Worm (Caenorhabditis elegans) whole organism, late embryonic: Measurements from ENCODE around the gene sru-11.
"Not testable (repeated sequence)": the region's sequence is repeated elsewhere in the genome, so short reads cannot be mapped to it uniquely, and the experiment has no call there.

Experiments
- C08G9.2 ChIP-seq: sonication (generic microtip); optimal IDR thresholded peaks from 2 replicates; lab custom pipeline; 2016; ENCODE audit warnings: mild to moderate bottlenecking, missing genetic modification characterization, moderate library complexity, missing compliant biosample characterization
- C38D4.7 ChIP-seq: fragments of 200-800 bp; sonication (Bioruptor generic); optimal IDR thresholded peaks from 2 replicates; lab custom pipeline; 2018; ENCODE audit warnings: mild to moderate bottlenecking, missing genetic modification characterization, moderate library complexity, missing compliant biosample characterization
- F13H6.1 ChIP-seq: sonication (generic microtip); optimal IDR thresholded peaks from 2 replicates; lab custom pipeline; 2016; ENCODE audit warnings: missing genetic modification characterization, missing compliant biosample characterization
- K09A11.1 ChIP-seq: sonication (generic microtip); optimal IDR thresholded peaks from 2 replicates; lab custom pipeline; 2017; ENCODE audit warnings: antibody characterized with exemption, mild to moderate bottlenecking, missing genetic modification characterization, missing compliant biosample characterization; ENCODE audit not compliant: insufficient read depth
- T23F11.4 ChIP-seq: fragments of 200-800 bp; sonication (Bioruptor generic); optimal IDR thresholded peaks from 2 replicates; lab custom pipeline; 2018; ENCODE audit warnings: mild to moderate bottlenecking, missing genetic modification characterization, missing compliant biosample characterization
- ama-1 ChIP-seq: fragments of 150-350 bp; optimal IDR thresholded peaks from 2 replicates; lab custom pipeline; 2014
- ceh-18 ChIP-seq: sonication (generic microtip); optimal IDR thresholded peaks from 2 replicates; lab custom pipeline; 2016; ENCODE audit warnings: missing genetic modification characterization, missing compliant biosample characterization
- ceh-19 ChIP-seq: fragments of 200-800 bp; sonication (Bioruptor generic); optimal IDR thresholded peaks from 2 replicates; lab custom pipeline; 2018; ENCODE audit warnings: mild to moderate bottlenecking, missing genetic modification characterization, missing compliant biosample characterization
- ceh-31 ChIP-seq: sonication (generic microtip); optimal IDR thresholded peaks from 2 replicates; lab custom pipeline; 2016; ENCODE audit warnings: missing genetic modification characterization, missing compliant biosample characterization
- ceh-34 ChIP-seq: sonication (generic microtip); optimal IDR thresholded peaks from 2 replicates; lab custom pipeline; 2016; ENCODE audit warnings: mild to moderate bottlenecking, missing genetic modification characterization, missing compliant biosample characterization
- ceh-9 ChIP-seq: sonication (generic microtip); optimal IDR thresholded peaks from 2 replicates; lab custom pipeline; 2016; ENCODE audit warnings: mild to moderate bottlenecking, missing genetic modification characterization, inconsistent platforms, missing compliant biosample characterization
- che-1 ChIP-seq: sonication (generic microtip); optimal IDR thresholded peaks from 2 replicates; lab custom pipeline; 2016; ENCODE audit warnings: mild to moderate bottlenecking, missing genetic modification characterization, missing compliant biosample characterization
- dmd-4 ChIP-seq: sonication (generic microtip); optimal IDR thresholded peaks from 2 replicates; lab custom pipeline; 2016; ENCODE audit warnings: borderline replicate concordance, missing genetic modification characterization, missing compliant biosample characterization
- elt-2 ChIP-seq: sonication (generic microtip); optimal IDR thresholded peaks from 2 replicates; lab custom pipeline; 2016; ENCODE audit warnings: missing genetic modification reagents, missing genetic modification characterization, missing compliant biosample characterization
- ets-4 ChIP-seq: sonication (generic microtip); optimal IDR thresholded peaks from 2 replicates; lab custom pipeline; 2016; ENCODE audit warnings: missing genetic modification characterization, missing compliant biosample characterization
- eyg-1 ChIP-seq: sonication (generic microtip); optimal IDR thresholded peaks from 2 replicates; lab custom pipeline; 2016; ENCODE audit warnings: missing genotype, missing genetic modification characterization, missing compliant biosample characterization
- fax-1 ChIP-seq: sonication (generic microtip); optimal IDR thresholded peaks from 2 replicates; lab custom pipeline; 2016; ENCODE audit warnings: missing genotype, missing genetic modification characterization, missing compliant biosample characterization
- fkh-10 ChIP-seq: fragments of 150-350 bp; optimal IDR thresholded peaks from 2 replicates; lab custom pipeline; 2014; ENCODE audit warnings: missing biosample characterization, missing genetic modification reagents, missing genetic modification characterization
- fkh-6 ChIP-seq: sonication (generic microtip); optimal IDR thresholded peaks from 2 replicates; lab custom pipeline; 2016; ENCODE audit warnings: missing genetic modification characterization, missing compliant biosample characterization
- gmeb-2 ChIP-seq: sonication (generic microtip); optimal IDR thresholded peaks from 2 replicates; lab custom pipeline; 2016; ENCODE audit warnings: missing genetic modification characterization, inconsistent platforms, missing compliant biosample characterization
- hlh-13 ChIP-seq: fragments of 200-800 bp; sonication (Bioruptor generic); optimal IDR thresholded peaks from 2 replicates; lab custom pipeline; 2018; ENCODE audit warnings: mild to moderate bottlenecking, missing genetic modification characterization, missing compliant biosample characterization
- hlh-15 ChIP-seq: sonication (generic microtip); optimal IDR thresholded peaks from 2 replicates; lab custom pipeline; 2016; ENCODE audit warnings: missing genetic modification characterization, missing compliant biosample characterization
- hlh-30 ChIP-seq: sonication (generic microtip); optimal IDR thresholded peaks from 2 replicates; lab custom pipeline; 2017; ENCODE audit warnings: antibody characterized with exemption, missing genetic modification characterization, missing compliant biosample characterization; ENCODE audit not compliant: insufficient read depth
- hlh-6 ChIP-seq: sonication (generic microtip); optimal IDR thresholded peaks from 2 replicates; lab custom pipeline; 2016; ENCODE audit warnings: missing genotype, missing genetic modification characterization, missing compliant biosample characterization
- hlh-8 ChIP-seq: sonication (generic microtip); optimal IDR thresholded peaks from 2 replicates; lab custom pipeline; 2016; ENCODE audit warnings: missing genotype, missing genetic modification characterization, missing compliant biosample characterization
- lim-6 ChIP-seq: sonication (generic microtip); optimal IDR thresholded peaks from 2 replicates; lab custom pipeline; 2016; ENCODE audit warnings: missing genetic modification characterization, missing compliant biosample characterization
- mec-3 ChIP-seq: sonication (generic microtip); optimal IDR thresholded peaks from 2 replicates; lab custom pipeline; 2016; ENCODE audit warnings: borderline replicate concordance, missing genetic modification characterization, missing compliant biosample characterization
- nfya-1 ChIP-seq: sonication (generic microtip); optimal IDR thresholded peaks from 2 replicates; lab custom pipeline; 2017; ENCODE audit warnings: missing genetic modification characterization, mild to moderate bottlenecking, missing compliant biosample characterization, antibody characterized with exemption, moderate library complexity
- nhr-11 ChIP-seq: fragments of 150-350 bp; optimal IDR thresholded peaks from 2 replicates; lab custom pipeline; 2014; ENCODE audit warnings: missing biosample characterization, missing genetic modification characterization
- nhr-232 ChIP-seq: sonication (generic microtip); optimal IDR thresholded peaks from 2 replicates; lab custom pipeline; 2016; ENCODE audit warnings: missing genetic modification characterization, missing compliant biosample characterization
- npax-4 ChIP-seq: sonication (generic microtip); optimal IDR thresholded peaks from 2 replicates; lab custom pipeline; 2016; ENCODE audit warnings: missing genetic modification characterization, missing compliant biosample characterization
- pag-3 ChIP-seq: sonication (generic microtip); optimal IDR thresholded peaks from 2 replicates; lab custom pipeline; 2016; ENCODE audit warnings: missing compliant biosample characterization, missing genetic modification characterization, borderline replicate concordance
- pat-9 ChIP-seq: fragments of 200-800 bp; sonication (Bioruptor generic); optimal IDR thresholded peaks from 2 replicates; lab custom pipeline; 2018; ENCODE audit warnings: mild to moderate bottlenecking, missing genetic modification characterization, moderate library complexity, missing compliant biosample characterization
- pha-2 ChIP-seq: sonication (generic microtip); optimal IDR thresholded peaks from 2 replicates; lab custom pipeline; 2017; ENCODE audit warnings: mild to moderate bottlenecking, missing genetic modification characterization, missing compliant biosample characterization
- pqm-1 ChIP-seq: sonication (generic microtip); optimal IDR thresholded peaks from 2 replicates; lab custom pipeline; 2016; ENCODE audit warnings: missing genetic modification characterization, missing compliant biosample characterization
- pros-1 ChIP-seq: fragments of 150-350 bp; optimal IDR thresholded peaks from 2 replicates; lab custom pipeline; 2014; ENCODE audit warnings: missing biosample characterization, missing genetic modification reagents, missing genetic modification characterization
- sdc-2 ChIP-seq: sonication (generic microtip); optimal IDR thresholded peaks from 2 replicates; lab custom pipeline; 2016; ENCODE audit warnings: missing genotype, missing genetic modification characterization, missing compliant biosample characterization
- sox-4 ChIP-seq: sonication (generic microtip); optimal IDR thresholded peaks from 2 replicates; lab custom pipeline; 2017; ENCODE audit warnings: mild to moderate bottlenecking, missing genetic modification characterization, inconsistent platforms, missing compliant biosample characterization
- syd-9 ChIP-seq: sonication (generic microtip); optimal IDR thresholded peaks from 2 replicates; lab custom pipeline; 2016; ENCODE audit warnings: mild to moderate bottlenecking, missing genetic modification characterization, moderate library complexity, missing compliant biosample characterization
- unc-3 ChIP-seq, 2 experiments: fragments of 200-800 bp in 1 of 2; sonication (Bioruptor generic) in 1 of 2; sonication (generic microtip) in 1 of 2; conservative IDR thresholded peaks in 1 of 2; optimal IDR thresholded peaks in 1 of 2; 2 replicates each; pipeline versions ENCODE4 v1.3.6 to Lab custom; 2016 to 2022; ENCODE audit warnings: missing compliant biosample characterization in 2 of 2, missing genetic modification characterization in 2 of 2, missing genetic modification reagents in 1 of 2
- unc-42 ChIP-seq: sonication (generic microtip); optimal IDR thresholded peaks from 2 replicates; lab custom pipeline; 2016; ENCODE audit warnings: missing genotype, missing genetic modification characterization, missing compliant biosample characterization
- unc-55 ChIP-seq: sonication (generic microtip); optimal IDR thresholded peaks from 2 replicates; lab custom pipeline; 2017; ENCODE audit warnings: missing biosample characterization, missing genetic modification reagents, missing genetic modification characterization
- zip-5 ChIP-seq: sonication (generic microtip); optimal IDR thresholded peaks from 2 replicates; lab custom pipeline; 2016; ENCODE audit warnings: missing genetic modification characterization, missing compliant biosample characterization

The sru-11 gene

ce11 chrIV:13588544-13589043, 3.8 kb downstream of the sru-11 start, which contains the start of gene sru-9:
sru-9 (plus strand) TSS chrIV:13588993.
- not testable (repeated sequence) for TF ChIP-seq hlh-30 (tag; lab: Kevin White, UChicago); hlh-6; F13H6.1

- no peak for TF ChIP-seq K09A11.1 (tag; lab: Kevin White, UChicago)
- TF ChIP-seq hlh-15 = no peak
- TF ChIP-seq C38D4.7 (GFP tag; lab: Kevin White, UChicago) = no peak
- TF ChIP-seq fkh-10 (GFP tag; lab: Kevin White, UChicago) = no peak
- TF ChIP-seq unc-3 (GFP tag; conservative IDR thresholded peaks at IDR 0.05; lab: Robert Waterston, UW) = no peak
- TF ChIP-seq unc-3 (tag; optimal IDR thresholded peaks at IDR 0.05; lab: Kevin White, UChicago) = no peak
- TF ChIP-seq pat-9 = no peak
- no peak for TF ChIP-seq nfya-1 (tag; lab: Kevin White, UChicago)
- TF ChIP-seq nhr-232 (tag; lab: Kevin White, UChicago) = no peak
- no peak for TF ChIP-seq F13H6.1
- no peak for TF ChIP-seq dmd-4 (tag; lab: Kevin White, UChicago)
- TF ChIP-seq unc-42 (tag; lab: Kevin White, UChicago) = no peak
- TF ChIP-seq pag-3 (tag; lab: Kevin White, UChicago) = no peak
- no peak for TF ChIP-seq pqm-1 (tag; lab: Kevin White, UChicago)
- no peak for TF ChIP-seq lim-6 (tag; lab: Kevin White, UChicago)
- no peak for TF ChIP-seq sox-4
- no peak for TF ChIP-seq ceh-9 (tag; lab: Kevin White, UChicago)
- TF ChIP-seq che-1 (tag; lab: Kevin White, UChicago) = no peak
- no peak for TF ChIP-seq fkh-6 (tag; lab: Kevin White, UChicago)
- TF ChIP-seq ceh-31 = no peak
Observed at ce11 chrIV:13591645-13592044, 6.9 kb downstream of the sru-11 start, which contains the start of gene tsp-5. tsp-5 (minus strand) TSS chrIV:13591745.

- TF ChIP-seq mec-3 (tag; lab: Kevin White, UChicago) (no peak), pag-3 (tag; lab: Kevin White, UChicago) (no peak), nhr-11 (no peak), pha-2 (tag; lab: Kevin White, UChicago) (no peak), ceh-18 (tag; lab: Kevin White, UChicago) (no peak), gmeb-2 (no peak), pros-1 (tag; lab: Kevin White, UChicago) (no peak), C08G9.2 (no peak), ama-1 (no peak), sdc-2 (no peak)
Observed at ce11 chrIV:13593351-13593750, 8.6 kb downstream of the sru-11 start, which contains the start of gene Y45F10B.3. Y45F10B.3 (plus strand) TSS chrIV:13593651.

ce11 chrIV:13597813-13598212, 13.1 kb downstream of the sru-11 start, which contains the start of gene Y45F10B.9:
Y45F10B.9 (minus strand) TSS chrIV:13597913.
- not testable (repeated sequence) for TF ChIP-seq hlh-13; hlh-15; T23F11.4 (GFP tag; lab: Kevin White, UChicago)

ce11 chrIV:13600643-13601042, 15.9 kb downstream of the sru-11 start:
- TF ChIP-seq fkh-6 (tag; lab: Kevin White, UChicago) (no peak), npax-4 (tag; lab: Kevin White, UChicago) (no peak), ets-4 (tag; lab: Kevin White, UChicago) (no peak), syd-9 (tag; lab: Kevin White, UChicago) (no peak), ceh-19 (GFP tag; lab: Kevin White, UChicago) (no peak), hlh-8 (no peak), fax-1 (no peak), T23F11.4 (GFP tag; lab: Kevin White, UChicago) (no peak), F13H6.1 (no peak), sox-4 (no peak), zip-5 (tag; lab: Kevin White, UChicago) (no peak), ceh-34 (tag; lab: Kevin White, UChicago) (no peak), elt-2 (tag; lab: Kevin White, UChicago) (no peak), eyg-1 (no peak), pat-9 (no peak), unc-55 (GFP tag; lab: Kevin White, UChicago) (no peak)
- TF ChIP-seq, all 69 proteins: peak for 0
